Worm (Caenorhabditis elegans) whole organism, L4/young adult: Measurements from ENCODE around the gene H35B03.2.

Experiments used
- dao-5 ChIP-seq: sonication (generic microtip); optimal IDR thresholded peaks from 2 replicates; lab custom pipeline; 2016; ENCODE audit warnings: missing genotype, missing genetic modification characterization, moderate library complexity, missing compliant biosample characterization
- him-1 ChIP-seq: sonication (generic microtip); optimal IDR thresholded peaks from 2 replicates; lab custom pipeline; 2016; ENCODE audit warnings: missing genotype, missing genetic modification reagents, missing genetic modification characterization, missing compliant biosample characterization

ce11 chrIV:5754821-5755220 lies 23.3 kb upstream of the H35B03.2 start:
- TF ChIP-seq him-1 (no peak), dao-5 (no peak)
